Worm (Caenorhabditis elegans) whole organism, L1 larva: ENCODE measurements around the gene sdz-38.
A peak's percentile ranks its signal among the peaks of the same experiment; 100 is the strongest.

Experiments
- C16A3.4 ChIP-seq: fragments of 150-350 bp; optimal IDR thresholded peaks from 2 replicates; lab custom pipeline; 2014; ENCODE audit warnings: missing biosample characterization, missing genetic modification characterization
- F16B12.6 ChIP-seq: fragments of 150-350 bp; optimal IDR thresholded peaks from 2 replicates; lab custom pipeline; 2014; ENCODE audit warnings: missing biosample characterization, missing genetic modification characterization
- alr-1 ChIP-seq: fragments of 200-800 bp; sonication (Bioruptor generic); optimal IDR thresholded peaks from 2 replicates; lab custom pipeline; 2018; ENCODE audit warnings: borderline replicate concordance, mild to moderate bottlenecking, missing genetic modification characterization, missing compliant biosample characterization
- ama-1 ChIP-seq: fragments of 150-350 bp; optimal IDR thresholded peaks from 2 replicates; lab custom pipeline; 2014
- blmp-1 ChIP-seq: fragments of 150-350 bp; optimal IDR thresholded peaks from 2 replicates; lab custom pipeline; 2014; ENCODE audit warnings: missing biosample characterization, missing genetic modification characterization
- ceh-8 ChIP-seq: fragments of 200-800 bp; sonication (Bioruptor generic); optimal IDR thresholded peaks from 2 replicates; lab custom pipeline; 2018; ENCODE audit warnings: mild to moderate bottlenecking, missing genetic modification characterization, moderate library complexity, missing compliant biosample characterization
- ceh-82 ChIP-seq, 3 experiments: fragments of 150-350 bp in 1 of 3; sonication (generic microtip) in 2 of 3; optimal IDR thresholded peaks; 2 replicates each; lab custom pipeline; 2014 to 2017; ENCODE audit warnings: missing biosample characterization in 3 of 3, missing genetic modification characterization in 3 of 3
- efl-1 ChIP-seq, 4 experiments: fragments of 150-350 bp; optimal IDR thresholded peaks in 3 of 4; peaks in 1 of 4; 1 replicate in 1 of 4; 2 replicates in 3 of 4; lab custom pipeline; 2014; ENCODE audit warnings: missing biosample characterization in 2 of 4, missing genetic modification characterization in 2 of 4, missing genetic modification reagents in 2 of 4
- egl-13 ChIP-seq: sonication (generic microtip); optimal IDR thresholded peaks from 2 replicates; lab custom pipeline; 2016; ENCODE audit warnings: missing genotype, missing genetic modification reagents, missing genetic modification characterization, missing compliant biosample characterization
- egl-27 ChIP-seq, 2 experiments: fragments of 150-350 bp in 1 of 2; sonication (generic microtip); optimal IDR thresholded peaks; 3 replicates each; lab custom pipeline; 2017 to 2018; ENCODE audit warnings: missing biosample characterization in 2 of 2, missing genetic modification characterization in 2 of 2, missing genetic modification reagents in 2 of 2
- elt-3 ChIP-seq, 6 experiments: fragments of 150-350 bp in 1 of 6; sonication (generic microtip); optimal IDR thresholded peaks; 2 replicates each; lab custom pipeline; 2017 to 2018; ENCODE audit warnings: missing biosample characterization in 6 of 6, missing genetic modification characterization in 6 of 6, inconsistent platforms in 1 of 6
- ets-5 ChIP-seq: fragments of 200-800 bp; sonication (Bioruptor generic); IDR thresholded peaks from 2 replicates; pipeline ENCODE4 v1.3.6; 2022; ENCODE audit warnings: missing genetic modification characterization, missing compliant biosample characterization
- fos-1 ChIP-seq: fragments of 150-350 bp; optimal IDR thresholded peaks from 2 replicates; lab custom pipeline; 2014; ENCODE audit warnings: missing biosample characterization, missing genetic modification characterization
- grh-1 ChIP-seq: fragments of 200-800 bp; sonication (Bioruptor generic); IDR thresholded peaks from 2 replicates; pipeline ENCODE4 v1.3.6; 2022; ENCODE audit warnings: missing genetic modification reagents, missing genetic modification characterization, missing compliant biosample characterization
- hpl-2 ChIP-seq: fragments of 150-350 bp; optimal IDR thresholded peaks from 2 replicates; lab custom pipeline; 2014; ENCODE audit warnings: missing biosample characterization, missing genetic modification reagents, missing genetic modification characterization
- isw-1 ChIP-seq: fragments of 200-800 bp; sonication (Bioruptor generic); IDR thresholded peaks from 2 replicates; pipeline ENCODE4 v1.3.6; 2022; ENCODE audit warnings: missing genetic modification characterization, missing compliant biosample characterization
- lin-13 ChIP-seq: fragments of 150-350 bp; optimal IDR thresholded peaks from 2 replicates; lab custom pipeline; 2014; ENCODE audit warnings: missing biosample characterization, missing genetic modification reagents, missing genetic modification characterization
- lin-14 ChIP-seq: fragments of 200-800 bp; sonication (Bioruptor generic); optimal IDR thresholded peaks from 2 replicates; lab custom pipeline; 2018; ENCODE audit warnings: mild to moderate bottlenecking, missing genetic modification characterization, moderate library complexity, missing compliant biosample characterization
- lin-15B ChIP-seq: fragments of 150-350 bp; sonication (generic microtip); optimal IDR thresholded peaks from 3 replicates; lab custom pipeline; 2014; ENCODE audit warnings: missing biosample characterization, missing genetic modification characterization
- lir-3 ChIP-seq: sonication (generic microtip); optimal IDR thresholded peaks from 2 replicates; lab custom pipeline; 2016; ENCODE audit warnings: mild to moderate bottlenecking, missing genetic modification characterization, moderate library complexity, missing compliant biosample characterization; ENCODE audit not compliant: poor library complexity
- lsy-2 ChIP-seq, 2 experiments: fragments of 150-350 bp; optimal IDR thresholded peaks; 2 replicates each; lab custom pipeline; 2014; ENCODE audit warnings: missing biosample characterization in 2 of 2, missing genetic modification characterization in 2 of 2
- mef-2 ChIP-seq: fragments of 150-350 bp; optimal IDR thresholded peaks from 2 replicates; lab custom pipeline; 2014; ENCODE audit warnings: missing biosample characterization, missing genetic modification characterization
- mep-1 ChIP-seq: fragments of 150-350 bp; optimal IDR thresholded peaks from 2 replicates; lab custom pipeline; 2014; ENCODE audit warnings: missing biosample characterization, missing genetic modification characterization
- nhr-11 ChIP-seq: fragments of 150-350 bp; optimal IDR thresholded peaks from 2 replicates; lab custom pipeline; 2014; ENCODE audit warnings: missing biosample characterization, missing genetic modification characterization
- nhr-20 ChIP-seq: sonication (generic microtip); optimal IDR thresholded peaks from 2 replicates; lab custom pipeline; 2016; ENCODE audit warnings: mild to moderate bottlenecking, missing genetic modification characterization, missing compliant biosample characterization
- nhr-28 ChIP-seq: fragments of 150-350 bp; optimal IDR thresholded peaks from 2 replicates; lab custom pipeline; 2014; ENCODE audit warnings: missing biosample characterization, missing genetic modification characterization
- nhr-47 ChIP-seq: sonication (generic microtip); optimal IDR thresholded peaks from 2 replicates; lab custom pipeline; 2016; ENCODE audit warnings: mild to moderate bottlenecking, missing genetic modification characterization, moderate library complexity, missing compliant biosample characterization
- nhr-76 ChIP-seq: sonication (generic microtip); optimal IDR thresholded peaks from 2 replicates; lab custom pipeline; 2017; ENCODE audit warnings: missing biosample characterization, missing genetic modification characterization
- nhr-77 ChIP-seq: fragments of 150-350 bp; optimal IDR thresholded peaks from 2 replicates; lab custom pipeline; 2014; ENCODE audit warnings: missing biosample characterization, missing genetic modification characterization
- nhr-84 ChIP-seq: sonication (generic microtip); optimal IDR thresholded peaks from 2 replicates; lab custom pipeline; 2017; ENCODE audit warnings: missing biosample characterization, missing genetic modification characterization
- nhr-85 ChIP-seq: sonication (generic microtip); peaks from one replicate; lab custom pipeline; 2016; ENCODE audit warnings: missing genetic modification characterization, inconsistent platforms, missing compliant biosample characterization
- nhr-90 ChIP-seq: sonication (generic microtip); optimal IDR thresholded peaks from 2 replicates; lab custom pipeline; 2016; ENCODE audit warnings: mild to moderate bottlenecking, missing genetic modification characterization, missing compliant biosample characterization; ENCODE audit not compliant: poor library complexity
- pag-3 ChIP-seq: sonication (generic microtip); optimal IDR thresholded peaks from 2 replicates; lab custom pipeline; 2017; ENCODE audit warnings: missing genetic modification characterization, mild to moderate bottlenecking, missing compliant biosample characterization, antibody characterized with exemption, borderline replicate concordance; ENCODE audit not compliant: insufficient read depth
- pax-3 ChIP-seq: fragments of 200-800 bp; sonication (Bioruptor generic); optimal IDR thresholded peaks from 2 replicates; lab custom pipeline; 2018; ENCODE audit warnings: mild to moderate bottlenecking, missing genetic modification characterization, moderate library complexity, missing compliant biosample characterization
- pqm-1 ChIP-seq: sonication (generic microtip); optimal IDR thresholded peaks from 3 replicates; lab custom pipeline; 2017; ENCODE audit warnings: missing biosample characterization, missing genetic modification characterization
- rnt-1 ChIP-seq: sonication (generic microtip); optimal IDR thresholded peaks from 2 replicates; lab custom pipeline; 2016; ENCODE audit warnings: mild to moderate bottlenecking, missing genetic modification characterization, moderate library complexity, missing compliant biosample characterization
- swsn-7 ChIP-seq: sonication (generic microtip); optimal IDR thresholded peaks from 2 replicates; lab custom pipeline; 2016; ENCODE audit warnings: missing genetic modification characterization, missing compliant biosample characterization
- tbx-2 ChIP-seq: sonication (generic microtip); optimal IDR thresholded peaks from 2 replicates; lab custom pipeline; 2016; ENCODE audit warnings: missing genetic modification characterization, missing compliant biosample characterization
- tlp-1 ChIP-seq: fragments of 150-350 bp; optimal IDR thresholded peaks from 2 replicates; lab custom pipeline; 2014; ENCODE audit warnings: missing biosample characterization, missing genetic modification characterization
- unc-130 ChIP-seq: fragments of 150-350 bp; optimal IDR thresholded peaks from 2 replicates; lab custom pipeline; 2017; ENCODE audit warnings: missing biosample characterization, missing genetic modification characterization, inconsistent platforms
- unc-30 ChIP-seq: sonication (generic microtip); optimal IDR thresholded peaks from 2 replicates; lab custom pipeline; 2017; ENCODE audit warnings: missing biosample characterization, missing genetic modification characterization
- unc-86 ChIP-seq: sonication (generic microtip); optimal IDR thresholded peaks from 2 replicates; lab custom pipeline; 2016; ENCODE audit warnings: missing genetic modification characterization, missing compliant biosample characterization
- vab-15 ChIP-seq: sonication (generic microtip); optimal IDR thresholded peaks from 2 replicates; lab custom pipeline; 2017; ENCODE audit warnings: missing genotype, mild to moderate bottlenecking, missing genetic modification characterization, missing compliant biosample characterization
- xbp-1 ChIP-seq: sonication (generic microtip); optimal IDR thresholded peaks from 2 replicates; lab custom pipeline; 2016; ENCODE audit warnings: missing genetic modification characterization, missing compliant biosample characterization
- zag-1 ChIP-seq: fragments of 150-350 bp; optimal IDR thresholded peaks from 2 replicates; lab custom pipeline; 2014; ENCODE audit warnings: missing biosample characterization, missing genetic modification characterization
- zip-4 ChIP-seq: fragments of 200-800 bp; sonication (Bioruptor generic); optimal IDR thresholded peaks from 2 replicates; lab custom pipeline; 2018; ENCODE audit warnings: mild to moderate bottlenecking, missing genetic modification characterization, moderate library complexity, missing compliant biosample characterization
- ztf-4 ChIP-seq: fragments of 150-350 bp; optimal IDR thresholded peaks from 2 replicates; lab custom pipeline; 2014; ENCODE audit warnings: missing biosample characterization, missing genetic modification characterization

Gene sdz-38

DNA sequence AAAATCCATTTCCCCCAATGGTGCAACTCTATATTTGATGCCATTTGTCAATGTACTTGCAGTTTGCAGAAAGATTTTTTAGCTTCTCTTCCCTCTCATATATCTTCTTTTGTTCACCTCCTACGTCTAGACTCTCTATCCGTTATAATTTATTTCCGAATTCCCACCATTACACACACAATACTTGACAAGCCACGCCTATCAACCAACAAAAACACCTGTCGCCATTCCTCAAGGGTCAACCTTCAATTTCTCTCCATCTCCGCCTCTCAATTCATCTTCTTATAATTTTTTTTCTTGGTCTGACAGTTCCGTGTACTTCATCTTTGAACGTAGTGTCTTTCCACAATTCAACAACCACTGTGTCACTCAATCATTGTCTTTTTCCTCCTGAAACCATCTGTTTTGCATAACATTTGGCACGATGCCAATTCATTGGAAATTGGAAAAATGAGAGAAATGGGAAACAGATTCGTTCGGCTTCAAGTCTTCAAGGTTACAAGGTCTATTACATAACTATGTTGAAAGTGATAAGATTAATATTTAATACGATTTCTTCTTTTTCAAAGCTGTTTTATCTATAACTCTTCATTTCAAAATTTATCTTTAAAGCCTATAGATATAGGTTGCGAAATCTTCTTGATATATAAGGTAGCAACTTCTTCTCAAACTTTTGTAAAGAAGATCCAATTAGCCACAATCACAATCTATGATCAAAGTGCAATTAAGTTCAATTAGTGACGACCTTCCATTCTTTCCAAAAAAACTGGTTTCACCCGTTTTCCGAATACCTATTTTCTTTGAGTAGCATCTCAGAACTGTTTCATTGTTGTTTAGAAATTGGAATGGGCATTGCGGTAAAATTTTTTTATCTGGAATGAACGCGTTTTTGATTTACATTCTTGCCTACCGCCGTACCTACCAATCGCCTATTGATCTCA lies 5.2 kb upstream of the sdz-38 start (continued):
- TF ChIP-seq zip-4 (no peak), ceh-8 (GFP tag; lab: Kevin White, UChicago) (no peak), swsn-7 (tag; lab: Kevin White, UChicago) (no peak), hpl-2 (GFP tag; lab: Kevin White, UChicago) (no peak), tlp-1 (tag; lab: Kevin White, UChicago) (no peak), zag-1 (tag; lab: Kevin White, UChicago) (no peak), elt-3 (tag; optimal IDR thresholded peaks at IDR 0.05; lab: Kevin White, UChicago) (peak in 2 of 6 experiments; percentile 22 to 41), blmp-1 (peak; percentile 2), lir-3 (tag; lab: Kevin White, UChicago) (no peak), nhr-76 (no peak), F16B12.6 (tag; lab: Kevin White, UChicago) (no peak), nhr-47 (tag; lab: Kevin White, UChicago) (no peak), ceh-82 (tag; optimal IDR thresholded peaks at IDR 0.05; lab: Kevin White, UChicago) (no peak), rnt-1 (tag; lab: Kevin White, UChicago) (peak; percentile 34), isw-1 (no peak), unc-130 (tag; lab: Kevin White, UChicago) (no peak), ama-1 (lab: Kevin White, UChicago) (no peak), vab-15 (tag; lab: Kevin White, UChicago) (no peak), egl-13 (no peak), alr-1 (tag; lab: Kevin White, UChicago) (no peak), ztf-4 (tag; lab: Kevin White, UChicago) (no peak), mep-1 (no peak), tbx-2 (tag; lab: Kevin White, UChicago) (peak; percentile 11)

DNA sequence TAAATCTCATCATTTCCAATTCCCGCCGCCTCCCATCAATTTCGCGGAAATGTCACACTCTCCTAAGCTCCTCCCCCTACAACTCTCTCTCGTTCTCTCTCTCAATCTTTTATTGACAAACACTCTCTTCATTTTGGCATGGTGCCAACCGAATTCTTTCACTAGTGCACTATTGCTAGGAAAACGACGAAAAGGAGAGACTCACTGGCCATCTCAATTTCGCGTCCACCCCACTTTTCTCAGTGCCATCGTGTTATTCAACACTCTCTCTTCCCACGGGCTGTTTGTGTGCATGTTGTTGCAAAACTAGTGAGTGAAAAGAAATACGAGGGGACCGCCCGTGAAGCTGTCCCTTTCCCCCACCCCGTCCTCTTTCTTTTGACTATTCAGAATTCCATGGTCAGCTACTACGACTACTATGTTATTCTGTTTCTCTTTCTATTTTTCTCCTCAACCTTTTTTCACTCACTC lies 3.2 kb upstream of the sdz-38 start:
- TF ChIP-seq mef-2 (tag; lab: Kevin White, UChicago) (no peak), nhr-11 (peak; percentile 85), zip-4 (peak; percentile 6), lin-15B (peak; percentile 22), egl-13 (peak; percentile 84), ets-5 (GFP tag; lab: Robert Waterston, UW) (no peak), nhr-20 (tag; lab: Kevin White, UChicago) (peak; percentile 70), lin-14 (GFP tag; lab: Kevin White, UChicago) (peak; percentile 97), xbp-1 (tag; lab: Kevin White, UChicago) (peak; percentile 60), ztf-4 (tag; lab: Kevin White, UChicago) (peak; percentile 15), C16A3.4 (tag; lab: Kevin White, UChicago) (peak; percentile 45), nhr-28 (no peak), nhr-77 (peak; percentile 53), pqm-1 (no peak), pax-3 (no peak), unc-86 (peak; percentile 73), lin-13 (GFP tag; lab: Kevin White, UChicago) (peak; percentile 33), unc-30 (tag; lab: Kevin White, UChicago) (no peak), nhr-90 (no peak), egl-27 (tag; optimal IDR thresholded peaks at IDR 0.05; lab: Kevin White, UChicago) (peak; percentile 32 to 43), nhr-84 (tag; lab: Kevin White, UChicago) (no peak), swsn-7 (tag; lab: Kevin White, UChicago) (peak; percentile 70), F16B12.6 (tag; lab: Kevin White, UChicago) (no peak), nhr-85 (tag; lab: Kevin White, UChicago) (peak; percentile 75), pag-3 (tag; lab: Kevin White, UChicago) (peak; percentile 37), nhr-76 (no peak), ceh-8 (GFP tag; lab: Kevin White, UChicago) (peak; percentile 13), grh-1 (peak; percentile 38; the same call in 1 of the 2 replicates), tbx-2 (tag; lab: Kevin White, UChicago) (peak; percentile 80), ama-1 (lab: Kevin White, UChicago) (no peak), fos-1 (peak; percentile 33), lsy-2 (tag; optimal IDR thresholded peaks at IDR 0.05; lab: Kevin White, UChicago) (peak; percentile 50 to 74), nhr-47 (tag; lab: Kevin White, UChicago) (peak; percentile 67), efl-1 (optimal IDR thresholded peaks at IDR 0.05; lab: Kevin White, UChicago) (peak; percentile 35 to 59), efl-1 (GFP tag; optimal IDR thresholded peaks at IDR 0.05 in 1 of 2; lab: Kevin White, UChicago) (peak; percentile 52 to 80)
